Worm (Caenorhabditis elegans) whole organism, L3 larva: Measurements from ENCODE around the gene srw-134.
A peak's percentile ranks its signal among the peaks of the same experiment; 100 is the strongest.

ENCODE experiments used
- ZK546.5 ChIP-seq: sonication (generic microtip); optimal IDR thresholded peaks from 2 replicates; lab custom pipeline; 2017; ENCODE audit warnings: missing biosample characterization, missing genetic modification characterization
- aly-2 ChIP-seq: fragments of 150-350 bp; optimal IDR thresholded peaks from 2 replicates; lab custom pipeline; 2014; ENCODE audit warnings: missing biosample characterization, missing genetic modification characterization
- ama-1 ChIP-seq: fragments of 150-350 bp; optimal IDR thresholded peaks from 2 replicates; lab custom pipeline; 2018
- ceh-16 ChIP-seq: sonication (generic microtip); optimal IDR thresholded peaks from 2 replicates; lab custom pipeline; 2017; ENCODE audit warnings: missing biosample characterization, missing genetic modification characterization
- ceh-28 ChIP-seq: fragments of 150-350 bp; optimal IDR thresholded peaks from 2 replicates; lab custom pipeline; 2014; ENCODE audit warnings: missing biosample characterization, missing genetic modification reagents, missing genetic modification characterization
- ceh-82 ChIP-seq: fragments of 150-350 bp; optimal IDR thresholded peaks from 2 replicates; lab custom pipeline; 2014; ENCODE audit warnings: missing biosample characterization, missing genetic modification characterization
- ceh-9 ChIP-seq: sonication (generic microtip); optimal IDR thresholded peaks from 2 replicates; lab custom pipeline; 2018; ENCODE audit warnings: missing biosample characterization, missing genetic modification characterization
- daf-12 ChIP-seq: fragments of 150-350 bp; optimal IDR thresholded peaks from 2 replicates; lab custom pipeline; 2014; ENCODE audit warnings: missing biosample characterization, missing genetic modification reagents, missing genetic modification characterization
- egl-27 ChIP-seq: sonication (generic microtip); optimal IDR thresholded peaks from 4 replicates; lab custom pipeline; 2017; ENCODE audit warnings: missing biosample characterization, missing genetic modification reagents, missing genetic modification characterization
- elt-1 ChIP-seq: fragments of 150-350 bp; optimal IDR thresholded peaks from 2 replicates; lab custom pipeline; 2014; ENCODE audit warnings: missing biosample characterization, missing genetic modification characterization
- elt-2 ChIP-seq: sonication (generic microtip); optimal IDR thresholded peaks from 2 replicates; lab custom pipeline; 2016; ENCODE audit warnings: missing genetic modification reagents, mild to moderate bottlenecking, missing genetic modification characterization, missing compliant biosample characterization
- elt-3 ChIP-seq, 3 experiments: fragments of 150-350 bp in 1 of 3; sonication (generic microtip) in 2 of 3; optimal IDR thresholded peaks; 2 replicates in 2 of 3; 4 replicates in 1 of 3; lab custom pipeline; 2014 to 2017; ENCODE audit warnings: missing biosample characterization in 3 of 3, missing genetic modification characterization in 3 of 3
- eor-1 ChIP-seq, 2 experiments: fragments of 150-350 bp; optimal IDR thresholded peaks; 2 replicates each; lab custom pipeline; 2014 to 2018; ENCODE audit warnings: missing biosample characterization in 2 of 2, missing genetic modification characterization in 2 of 2
- fkh-10 ChIP-seq: sonication (generic microtip); optimal IDR thresholded peaks from 2 replicates; lab custom pipeline; 2017; ENCODE audit warnings: missing biosample characterization, missing genetic modification reagents, missing genetic modification characterization
- fkh-2 ChIP-seq: fragments of 150-350 bp; optimal IDR thresholded peaks from 2 replicates; lab custom pipeline; 2014; ENCODE audit warnings: missing biosample characterization, missing genetic modification reagents, missing genetic modification characterization
- fos-1 ChIP-seq: fragments of 150-350 bp; optimal IDR thresholded peaks from 2 replicates; lab custom pipeline; 2014; ENCODE audit warnings: missing biosample characterization, missing genetic modification characterization
- jun-1 ChIP-seq: fragments of 150-350 bp; optimal IDR thresholded peaks from 2 replicates; lab custom pipeline; 2014; ENCODE audit warnings: missing biosample characterization, missing genetic modification reagents, missing genetic modification characterization
- lin-15B ChIP-seq: fragments of 150-350 bp; optimal IDR thresholded peaks from 2 replicates; lab custom pipeline; 2014; ENCODE audit warnings: missing biosample characterization, missing genetic modification characterization
- lin-39 ChIP-seq: fragments of 150-350 bp; optimal IDR thresholded peaks from 2 replicates; lab custom pipeline; 2018; ENCODE audit warnings: missing biosample characterization, missing genetic modification reagents, missing genetic modification characterization
- lsy-12 ChIP-seq: sonication (generic microtip); optimal IDR thresholded peaks from 2 replicates; lab custom pipeline; 2016; ENCODE audit warnings: mild to moderate bottlenecking, missing genetic modification characterization, missing compliant biosample characterization
- mdl-1 ChIP-seq: fragments of 150-350 bp; optimal IDR thresholded peaks from 2 replicates; lab custom pipeline; 2014; ENCODE audit warnings: missing biosample characterization, missing genetic modification characterization
- mml-1 ChIP-seq: fragments of 150-350 bp; sonication (generic microtip); optimal IDR thresholded peaks from 3 replicates; lab custom pipeline; 2014; ENCODE audit warnings: missing biosample characterization, missing genetic modification characterization
- nfya-1 ChIP-seq: sonication (generic microtip); optimal IDR thresholded peaks from 2 replicates; lab custom pipeline; 2017; ENCODE audit warnings: missing genetic modification characterization, mild to moderate bottlenecking, missing compliant biosample characterization, antibody characterized with exemption, moderate library complexity; ENCODE audit not compliant: insufficient read depth
- nhr-23 ChIP-seq: fragments of 150-350 bp; optimal IDR thresholded peaks from 2 replicates; lab custom pipeline; 2014; ENCODE audit warnings: missing biosample characterization, missing genetic modification reagents, missing genetic modification characterization
- nhr-237 ChIP-seq: fragments of 150-350 bp; optimal IDR thresholded peaks from 2 replicates; lab custom pipeline; 2014; ENCODE audit warnings: missing biosample characterization, missing genetic modification characterization
- nhr-25 ChIP-seq: sonication (generic microtip); optimal IDR thresholded peaks from 2 replicates; lab custom pipeline; 2017; ENCODE audit warnings: missing biosample characterization, missing genetic modification characterization
- nhr-43 ChIP-seq: sonication (generic microtip); optimal IDR thresholded peaks from 2 replicates; lab custom pipeline; 2016; ENCODE audit warnings: mild to moderate bottlenecking, missing genetic modification characterization, missing compliant biosample characterization; ENCODE audit not compliant: poor library complexity, severe bottlenecking
- nhr-77 ChIP-seq: fragments of 150-350 bp; optimal IDR thresholded peaks from 2 replicates; lab custom pipeline; 2014; ENCODE audit warnings: missing biosample characterization, missing genetic modification characterization
- pha-4 ChIP-seq: fragments of 150-350 bp; optimal IDR thresholded peaks from 2 replicates; lab custom pipeline; 2014; ENCODE audit warnings: missing biosample characterization, missing genetic modification reagents, missing genetic modification characterization
- sea-2 ChIP-seq: fragments of 150-350 bp; sonication (generic microtip); optimal IDR thresholded peaks from 4 replicates; lab custom pipeline; 2014; ENCODE audit warnings: missing biosample characterization, missing genetic modification reagents, missing genetic modification characterization
- snpc-4 ChIP-seq: fragments of 150-350 bp; optimal IDR thresholded peaks from 2 replicates; lab custom pipeline; 2014; ENCODE audit warnings: missing biosample characterization, missing genetic modification characterization
- unc-39 ChIP-seq: sonication (generic microtip); optimal IDR thresholded peaks from 4 replicates; lab custom pipeline; 2017; ENCODE audit warnings: missing biosample characterization, missing genetic modification characterization
- unc-62 ChIP-seq: fragments of 150-350 bp; sonication (generic microtip); optimal IDR thresholded peaks from 4 replicates; lab custom pipeline; 2014; ENCODE audit warnings: missing biosample characterization, missing genetic modification reagents, missing genetic modification characterization
- zag-1 ChIP-seq: fragments of 150-350 bp; optimal IDR thresholded peaks from 2 replicates; lab custom pipeline; 2014; ENCODE audit warnings: missing biosample characterization, missing genetic modification characterization
- ztf-4 ChIP-seq: fragments of 150-350 bp; optimal IDR thresholded peaks from 2 replicates; lab custom pipeline; 2014; ENCODE audit warnings: missing biosample characterization, missing genetic modification characterization

Gene srw-134

DNA sequence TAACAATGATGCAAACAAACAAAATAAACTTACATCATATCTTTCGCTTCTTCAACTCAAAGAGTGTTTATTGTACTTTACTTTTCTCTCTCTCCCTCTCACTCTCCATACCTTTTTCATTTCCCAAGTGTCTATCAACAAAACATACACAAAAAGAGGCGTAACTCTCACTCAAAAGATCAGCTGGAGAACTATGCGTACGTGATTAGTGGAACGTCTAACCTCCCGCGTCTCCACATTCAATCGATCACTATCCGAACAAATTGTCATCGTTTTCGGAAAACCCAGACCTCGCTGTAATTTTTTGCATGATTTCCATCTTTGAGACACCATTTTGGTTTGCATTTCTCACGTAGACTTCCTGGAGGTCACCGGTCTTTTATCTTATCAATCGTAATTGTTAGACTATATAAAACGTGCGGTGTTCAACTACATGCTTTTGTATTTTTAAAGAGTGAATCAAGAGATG lies 19.1 kb upstream of the srw-134 start, which contains the start of gene nhr-57 (continued):
- TF ChIP-seq nfya-1 (tag; lab: Kevin White, UChicago) = no peak
- no peak for TF ChIP-seq ceh-82
- TF ChIP-seq fkh-2 (tag; lab: Kevin White, UChicago) = no peak
- peak; percentile 73 for TF ChIP-seq ceh-28 (tag; lab: Kevin White, UChicago)
- TF ChIP-seq lin-15B (tag; lab: Kevin White, UChicago) = no peak
- TF ChIP-seq nhr-23 = peak; percentile 67

DNA sequence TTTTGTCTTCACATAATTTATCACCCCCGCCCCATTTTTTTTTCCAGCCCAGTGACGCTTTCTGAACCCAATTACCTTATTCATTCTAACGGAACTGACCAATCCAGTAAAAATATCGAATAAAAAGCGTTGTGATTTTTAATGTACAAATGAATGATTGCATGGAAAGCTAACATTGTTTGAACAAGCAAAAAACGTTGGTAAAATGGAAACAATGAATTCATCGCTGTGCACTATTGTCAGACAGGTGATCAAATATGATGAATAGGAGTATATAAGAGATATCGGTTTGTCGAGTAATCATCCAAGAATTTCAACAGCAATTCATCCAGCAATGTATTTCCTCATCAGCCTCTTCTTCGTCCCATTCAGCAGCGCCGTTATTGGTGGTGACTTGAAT lies 17.2 kb upstream of the srw-134 start, which contains the start of gene phat-4:
Gene phat-4 (plus strand): TSS at position 301 of the 400 bp plus-strand sequence.
- TF ChIP-seq jun-1 (tag; lab: Kevin White, UChicago) (no peak), ztf-4 (tag; lab: Kevin White, UChicago) (no peak), mdl-1 (no peak), pha-4 (tag; lab: Kevin White, UChicago) (no peak), eor-1 (tag; optimal IDR thresholded peaks at IDR 0.05; lab: Kevin White, UChicago) (no peak), snpc-4 (tag; lab: Kevin White, UChicago) (no peak), sea-2 (GFP tag; lab: Kevin White, UChicago) (no peak), daf-12 (tag; lab: Kevin White, UChicago) (no peak), lin-39 (tag; lab: Kevin White, UChicago) (no peak), aly-2 (tag; lab: Kevin White, UChicago) (no peak)

DNA sequence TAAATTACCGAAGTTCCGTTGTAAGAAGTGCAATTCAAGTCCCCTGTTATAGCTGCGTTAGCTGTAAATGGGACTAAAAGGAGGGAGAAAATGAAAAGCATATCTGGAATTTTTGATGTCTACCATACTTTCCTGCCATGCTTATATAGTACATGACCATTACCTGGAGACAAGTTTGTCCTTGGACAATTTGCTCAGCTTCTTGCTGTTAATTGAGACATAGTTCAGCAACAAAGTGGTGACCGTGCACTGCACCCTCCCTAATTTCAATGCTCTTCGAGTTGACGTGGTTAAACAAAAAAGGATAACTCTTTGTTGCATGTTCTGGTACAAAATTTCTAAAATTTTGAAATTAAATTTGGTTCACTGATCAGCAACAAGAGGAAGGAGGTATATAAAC lies 15.0 kb upstream of the srw-134 start, which contains the start of gene T05B4.13:
Gene T05B4.13 (minus strand): TSS at position 101 of the 400 bp plus-strand sequence.
- TF ChIP-seq nhr-237 (tag; lab: Kevin White, UChicago) (no peak), elt-3 (tag; optimal IDR thresholded peaks at IDR 0.05; lab: Kevin White, UChicago) (no peak), ZK546.5 (tag; lab: Kevin White, UChicago) (no peak), jun-1 (tag; lab: Kevin White, UChicago) (no peak), elt-1 (tag; lab: Kevin White, UChicago) (no peak), fkh-10 (GFP tag; lab: Kevin White, UChicago) (no peak), lsy-12 (tag; lab: Kevin White, UChicago) (no peak), lin-39 (tag; lab: Kevin White, UChicago) (no peak), zag-1 (tag; lab: Kevin White, UChicago) (no peak), ceh-9 (tag; lab: Kevin White, UChicago) (no peak), fos-1 (tag; lab: Kevin White, UChicago) (no peak)

DNA sequence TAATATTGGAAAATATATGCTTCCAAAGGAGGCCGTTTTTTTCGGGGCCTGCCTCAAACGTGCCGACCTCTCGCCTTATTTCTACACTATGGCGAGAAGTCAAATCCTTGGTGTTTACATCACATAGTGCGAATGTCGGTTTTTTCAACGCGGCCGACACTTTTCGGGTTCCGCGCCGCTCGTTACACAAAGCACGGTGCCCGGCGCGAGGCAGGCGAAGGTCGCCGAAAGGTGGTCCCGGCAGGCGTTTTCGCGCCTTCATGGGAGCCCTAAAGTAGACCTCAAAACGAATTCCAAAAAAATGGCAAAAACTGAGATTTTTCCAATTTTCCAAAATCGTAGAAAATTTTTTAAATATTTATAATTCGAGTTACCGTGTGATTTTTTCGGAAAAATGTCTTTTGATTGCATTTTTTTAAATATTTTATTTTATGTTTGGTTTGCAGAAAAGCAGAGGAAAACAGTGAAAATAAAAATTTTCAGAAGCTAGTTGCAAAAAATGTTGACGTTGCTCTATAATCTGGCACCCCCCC lies 13.2 kb upstream of the srw-134 start, which contains the start of gene T05B4.12:
Gene T05B4.12 (minus strand): TSS at position 483 of the 533 bp plus-strand sequence.
- TF ChIP-seq ama-1 (lab: Kevin White, UChicago) (no peak), daf-12 (tag; lab: Kevin White, UChicago) (no peak), sea-2 (GFP tag; lab: Kevin White, UChicago) (no peak), jun-1 (tag; lab: Kevin White, UChicago) (no peak), unc-39 (tag; lab: Kevin White, UChicago) (no peak), mdl-1 (no peak), pha-4 (tag; lab: Kevin White, UChicago) (no peak), nhr-43 (tag; lab: Kevin White, UChicago) (no peak), aly-2 (tag; lab: Kevin White, UChicago) (no peak), lin-15B (tag; lab: Kevin White, UChicago) (no peak), snpc-4 (tag; lab: Kevin White, UChicago) (no peak), unc-62 (GFP tag; lab: Kevin White, UChicago) (no peak), lsy-12 (tag; lab: Kevin White, UChicago) (no peak), zag-1 (tag; lab: Kevin White, UChicago) (no peak), nhr-25 (tag; lab: Kevin White, UChicago) (no peak), nhr-23 (no peak), egl-27 (tag; lab: Kevin White, UChicago) (no peak), nhr-77 (tag; lab: Kevin White, UChicago) (no peak)

DNA sequence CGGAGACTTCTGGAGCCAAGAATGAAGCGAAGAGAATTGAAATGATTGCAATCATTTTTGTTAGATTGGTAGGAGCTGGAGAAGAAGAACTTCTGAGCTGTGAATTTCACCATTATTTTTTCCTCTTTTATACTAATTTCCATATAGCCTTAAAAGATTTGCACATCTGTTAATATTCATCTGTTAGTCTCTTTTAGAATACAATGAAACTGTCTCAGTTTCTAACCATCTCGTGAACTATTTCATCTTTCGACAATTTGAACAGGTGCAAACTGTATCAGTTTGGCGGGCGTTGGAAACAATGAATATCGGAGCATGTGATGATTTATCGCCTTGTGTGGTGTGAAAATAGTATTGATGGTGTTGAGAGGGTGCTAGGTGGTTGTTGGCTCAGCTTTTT lies 10.0 kb upstream of the srw-134 start, which contains the start of gene phat-5:
Gene phat-5 (minus strand): TSS at position 101 of the 400 bp plus-strand sequence.
- TF ChIP-seq elt-2 (tag; lab: Kevin White, UChicago) (no peak), jun-1 (tag; lab: Kevin White, UChicago) (no peak), ama-1 (lab: Kevin White, UChicago) (no peak), ceh-16 (no peak), eor-1 (tag; optimal IDR thresholded peaks at IDR 0.05; lab: Kevin White, UChicago) (no peak), nfya-1 (tag; lab: Kevin White, UChicago) (no peak), mml-1 (no peak), elt-1 (tag; lab: Kevin White, UChicago) (no peak)
